Fruit fly (Drosophila melanogaster) whole organism, embryonic: ENCODE results near the gene Rbcn-3B.
A peak's percentile ranks its signal among the peaks of the same experiment; 100 is the strongest.

Source experiments
- CG10147 ChIP-seq: fragments of 200-800 bp; sonication (Bioruptor generic); optimal IDR thresholded peaks from 2 replicates; lab custom pipeline; 2019; ENCODE audit warnings: missing biosample characterization, mild to moderate bottlenecking, missing genetic modification characterization, moderate library complexity
- CG10959 ChIP-seq: fragments of 200-800 bp; sonication (Bioruptor generic); IDR thresholded peaks from 2 replicates; pipeline ENCODE4 v1.3.6; 2022; ENCODE audit warnings: missing biosample characterization, missing genetic modification characterization
- CG11085 ChIP-seq: fragments of 200-800 bp; sonication (Bioruptor generic); IDR thresholded peaks from 2 replicates; pipeline ENCODE4 v1.3.6; 2022; ENCODE audit warnings: missing biosample characterization, missing genetic modification characterization
- CG12744 ChIP-seq: fragments of 200-800 bp; sonication (Bioruptor generic); optimal IDR thresholded peaks from 2 replicates; lab custom pipeline; 2016; ENCODE audit warnings: missing biosample characterization, missing genetic modification characterization
- CG14014 ChIP-seq: fragments of 200-800 bp; sonication (Bioruptor generic); IDR thresholded peaks from 2 replicates; pipeline ENCODE4 v1.3.6; 2022; ENCODE audit warnings: missing biosample characterization, missing genetic modification characterization
- CG16813 ChIP-seq: fragments of 200-800 bp; sonication (Bioruptor generic); IDR thresholded peaks from 3 replicates; pipeline ENCODE4 v1.3.6; 2022; ENCODE audit warnings: missing biosample characterization, missing genetic modification characterization; ENCODE audit not compliant: partially characterized antibody
- CG17385 ChIP-seq: fragments of 200-800 bp; sonication (Bioruptor generic); optimal IDR thresholded peaks from 3 replicates; lab custom pipeline; 2018; ENCODE audit warnings: missing biosample characterization, mild to moderate bottlenecking, missing genetic modification characterization
- CG31388 ChIP-seq: fragments of 200-800 bp; sonication (Bioruptor generic); optimal IDR thresholded peaks from 2 replicates; lab custom pipeline; 2016; ENCODE audit warnings: missing biosample characterization, missing genetic modification characterization
- CG31441 ChIP-seq: fragments of 200-800 bp; sonication (Bioruptor generic); IDR thresholded peaks from 2 replicates; pipeline ENCODE4 v1.3.6; 2022; ENCODE audit warnings: missing biosample characterization, missing genetic modification characterization
- CG34224 ChIP-seq: fragments of 200-800 bp; sonication (Bioruptor generic); IDR thresholded peaks from 3 replicates; pipeline ENCODE4 v1.3.6; 2022; ENCODE audit warnings: missing biosample characterization, missing genetic modification characterization; ENCODE audit not compliant: partially characterized antibody
- CG4404 ChIP-seq: fragments of 200-800 bp; sonication (Bioruptor generic); IDR thresholded peaks from 2 replicates; pipeline ENCODE4 v1.3.6; 2022; ENCODE audit warnings: missing biosample characterization, missing genetic modification characterization
- CG4424 ChIP-seq: fragments of 200-800 bp; sonication (Bioruptor generic); optimal IDR thresholded peaks from 3 replicates; lab custom pipeline; 2016; ENCODE audit warnings: missing biosample characterization, missing genetic modification characterization
- CG4820 ChIP-seq: fragments of 200-800 bp; sonication (Bioruptor generic); optimal IDR thresholded peaks from 3 replicates; lab custom pipeline; 2016; ENCODE audit warnings: missing biosample characterization, missing genetic modification characterization
- CG6689 ChIP-seq: fragments of 200-800 bp; sonication (Bioruptor generic); IDR thresholded peaks from 2 replicates; pipeline ENCODE4 v1.3.6; 2022; ENCODE audit warnings: missing biosample characterization, missing genetic modification characterization
- CG7786 ChIP-seq: fragments of 200-800 bp; sonication (Bioruptor generic); optimal IDR thresholded peaks from 2 replicates; lab custom pipeline; 2016; ENCODE audit warnings: missing biosample characterization, missing genetic modification characterization
- CG9437 ChIP-seq: fragments of 200-800 bp; sonication (Bioruptor generic); optimal IDR thresholded peaks from 2 replicates; lab custom pipeline; 2018; ENCODE audit warnings: missing biosample characterization, mild to moderate bottlenecking, missing genetic modification characterization
- CoRest ChIP-seq: fragments of 200-800 bp; sonication (Bioruptor generic); optimal IDR thresholded peaks from 3 replicates; lab custom pipeline; 2018; ENCODE audit warnings: missing biosample characterization, mild to moderate bottlenecking, missing genetic modification characterization, moderate library complexity
- Dbx ChIP-seq: fragments of 200-800 bp; sonication (Bioruptor generic); IDR thresholded peaks from 3 replicates; pipeline ENCODE4 v1.3.6; 2022; ENCODE audit warnings: missing biosample characterization, missing genetic modification characterization
- Dip3 ChIP-seq: fragments of 200-800 bp; sonication (Bioruptor generic); optimal IDR thresholded peaks from 3 replicates; lab custom pipeline; 2016; ENCODE audit warnings: missing biosample characterization, missing genetic modification characterization
- ERR ChIP-seq: fragments of 200-800 bp; sonication (Bioruptor generic); optimal IDR thresholded peaks from 2 replicates; lab custom pipeline; 2016; ENCODE audit warnings: missing biosample characterization, missing genetic modification characterization
- H2.0 ChIP-seq: fragments of 200-800 bp; sonication (Bioruptor generic); IDR thresholded peaks from 2 replicates; pipeline ENCODE4 v1.3.6; 2022; ENCODE audit warnings: missing biosample characterization, missing genetic modification characterization
- Hmr ChIP-seq: fragments of 200-800 bp; sonication (Bioruptor generic); optimal IDR thresholded peaks from 3 replicates; lab custom pipeline; 2017; ENCODE audit warnings: mild to moderate bottlenecking, missing biosample characterization, missing genetic modification reagents, missing genetic modification characterization
- Max ChIP-seq: fragments of 200-800 bp; sonication (Bioruptor generic); optimal IDR thresholded peaks from 2 replicates; lab custom pipeline; 2016; ENCODE audit warnings: missing biosample characterization, mild to moderate bottlenecking, missing genetic modification characterization
- Med ChIP-seq: fragments of 200-800 bp; sonication (Bioruptor generic); peaks from one replicate; lab custom pipeline; 2016; ENCODE audit warnings: missing biosample characterization, missing genetic modification characterization, mild to moderate bottlenecking, inconsistent platforms, moderate library complexity
- Meics ChIP-seq: fragments of 200-800 bp; sonication (Bioruptor generic); optimal IDR thresholded peaks from 2 replicates; lab custom pipeline; 2017; ENCODE audit warnings: missing biosample characterization, mild to moderate bottlenecking, missing genetic modification characterization
- Optix ChIP-seq: fragments of 200-800 bp; sonication (Bioruptor generic); IDR thresholded peaks from 3 replicates; pipeline ENCODE4 v1.3.6; 2022; ENCODE audit warnings: missing biosample characterization, missing genetic modification characterization
- Ptx1 ChIP-seq: fragments of 200-800 bp; sonication (Bioruptor generic); IDR thresholded peaks from 2 replicates; pipeline ENCODE4 v1.3.6; 2022; ENCODE audit warnings: missing biosample characterization, missing genetic modification characterization
- Xrp1 ChIP-seq: fragments of 200-800 bp; sonication (Bioruptor generic); IDR thresholded peaks from 2 replicates; pipeline ENCODE4 v1.3.6; 2022; ENCODE audit warnings: missing biosample characterization, missing genetic modification characterization
- YL-1 ChIP-seq: fragments of 200-800 bp; sonication (Bioruptor generic); optimal IDR thresholded peaks from 3 replicates; lab custom pipeline; 2017; ENCODE audit warnings: missing biosample characterization, mild to moderate bottlenecking, missing genetic modification characterization
- bbx ChIP-seq: fragments of 200-800 bp; sonication (Bioruptor generic); IDR thresholded peaks from 2 replicates; pipeline ENCODE4 v1.3.6; 2022; ENCODE audit warnings: missing biosample characterization, missing genetic modification characterization; ENCODE audit not compliant: partially characterized antibody
- bcd ChIP-seq: fragments of 200-800 bp; sonication (Bioruptor generic); optimal IDR thresholded peaks from 2 replicates; lab custom pipeline; 2017; ENCODE audit warnings: missing biosample characterization, mild to moderate bottlenecking, missing genetic modification characterization
- cas ChIP-seq: fragments of 200-800 bp; sonication (Bioruptor generic); IDR thresholded peaks from 2 replicates; pipeline ENCODE4 v1.3.6; 2022; ENCODE audit warnings: missing biosample characterization, missing genetic modification characterization
- chif ChIP-seq, 2 experiments: fragments of 200-800 bp; sonication (Bioruptor generic); optimal IDR thresholded peaks; 3 replicates each; lab custom pipeline; 2016; ENCODE audit warnings: missing biosample characterization in 2 of 2, missing genetic modification characterization in 2 of 2
- crp ChIP-seq, 2 experiments: fragments of 200-800 bp; sonication (Bioruptor generic); optimal IDR thresholded peaks; 2 replicates in 1 of 2; 3 replicates in 1 of 2; lab custom pipeline; 2017; ENCODE audit warnings: missing biosample characterization in 2 of 2, missing genetic modification characterization in 2 of 2, mild to moderate bottlenecking in 1 of 2, moderate library complexity in 1 of 2
- en ChIP-seq: fragments of 200-800 bp; sonication (Bioruptor generic); optimal IDR thresholded peaks from 2 replicates; lab custom pipeline; 2016; ENCODE audit warnings: missing biosample characterization, missing genetic modification characterization
- gfzf ChIP-seq: fragments of 200-800 bp; sonication (Bioruptor generic); optimal IDR thresholded peaks from 2 replicates; lab custom pipeline; 2016; ENCODE audit warnings: missing biosample characterization, mild to moderate bottlenecking, missing genetic modification characterization, moderate library complexity
- h ChIP-seq: fragments of >200 bp; optimal IDR thresholded peaks from 2 replicates; lab custom pipeline; 2017
- ind ChIP-seq: fragments of 200-800 bp; sonication (Bioruptor generic); optimal IDR thresholded peaks from 3 replicates; lab custom pipeline; 2016; ENCODE audit warnings: missing biosample characterization, missing genetic modification characterization
- inv ChIP-seq: fragments of 200-800 bp; sonication (Bioruptor generic); IDR thresholded peaks from 2 replicates; pipeline ENCODE4 v1.3.6; 2022; ENCODE audit warnings: missing biosample characterization, missing genetic modification characterization; ENCODE audit not compliant: partially characterized antibody
- lbe ChIP-seq: fragments of 200-800 bp; sonication (Bioruptor generic); optimal IDR thresholded peaks from 2 replicates; lab custom pipeline; 2016; ENCODE audit warnings: missing biosample characterization, mild to moderate bottlenecking, missing genetic modification characterization
- lilli ChIP-seq: fragments of 200-800 bp; sonication (Bioruptor generic); optimal IDR thresholded peaks from 3 replicates; lab custom pipeline; 2016; ENCODE audit warnings: missing biosample characterization, missing genetic modification characterization
- pnt ChIP-seq: fragments of 200-800 bp; sonication (Bioruptor generic); optimal IDR thresholded peaks from 3 replicates; lab custom pipeline; 2016; ENCODE audit warnings: missing biosample characterization, missing genetic modification characterization
- row ChIP-seq: fragments of 200-800 bp; sonication (Bioruptor generic); IDR thresholded peaks from 3 replicates; pipeline ENCODE4 v1.3.6; 2022; ENCODE audit warnings: missing biosample characterization, missing genetic modification characterization
- schlank ChIP-seq: fragments of 200-800 bp; sonication (Bioruptor generic); optimal IDR thresholded peaks from 2 replicates; lab custom pipeline; 2018; ENCODE audit warnings: missing biosample characterization, mild to moderate bottlenecking, missing genetic modification characterization
- sug ChIP-seq: fragments of 200-800 bp; optimal IDR thresholded peaks from 2 replicates; lab custom pipeline; 2019; ENCODE audit warnings: missing biosample characterization, mild to moderate bottlenecking, missing genetic modification characterization, moderate library complexity
- toy ChIP-seq: fragments of 200-800 bp; sonication (Bioruptor generic); IDR thresholded peaks from 2 replicates; pipeline ENCODE4 v1.3.6; 2022; ENCODE audit warnings: missing biosample characterization, missing genetic modification characterization
- trh ChIP-seq: fragments of 200-800 bp; sonication (Bioruptor generic); optimal IDR thresholded peaks from 2 replicates; lab custom pipeline; 2016; ENCODE audit warnings: missing biosample characterization, missing genetic modification characterization
- vnd ChIP-seq: fragments of 200-800 bp; sonication (Bioruptor generic); IDR thresholded peaks from 3 replicates; pipeline ENCODE4 v1.3.6; 2022; ENCODE audit warnings: missing biosample characterization, missing genetic modification characterization; ENCODE audit not compliant: partially characterized antibody
- wek ChIP-seq: fragments of 200-800 bp; sonication (Bioruptor generic); optimal IDR thresholded peaks from 3 replicates; lab custom pipeline; 2018; ENCODE audit warnings: missing biosample characterization, mild to moderate bottlenecking, missing genetic modification characterization, moderate library complexity
- zen ChIP-seq: fragments of 200-800 bp; sonication (Bioruptor generic); optimal IDR thresholded peaks from 3 replicates; lab custom pipeline; 2018; ENCODE audit warnings: missing biosample characterization, mild to moderate bottlenecking, missing genetic modification characterization, moderate library complexity

Gene Rbcn-3B

DNA sequence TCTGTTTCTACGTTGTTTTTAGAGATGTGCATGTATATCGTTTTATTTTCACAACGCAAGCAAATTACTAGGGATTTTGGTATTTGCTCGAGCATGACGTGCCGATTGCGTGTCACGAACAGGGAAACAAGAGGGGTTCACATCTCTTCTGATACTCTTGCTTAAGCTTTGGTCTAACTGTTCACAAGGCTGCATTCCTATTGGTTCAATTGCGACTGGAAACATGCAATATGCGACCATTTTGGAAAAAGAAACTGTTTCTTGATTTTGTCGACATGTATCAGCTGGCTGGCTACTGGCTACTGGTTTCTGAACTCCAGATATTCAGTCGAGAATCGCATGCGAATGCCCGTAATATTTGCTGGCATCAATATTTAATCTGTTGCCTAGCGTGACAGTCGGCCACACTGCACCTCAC, 28.6 kb upstream of the Rbcn-3B start, which contains the start of gene Coa8 (continued):
- TF ChIP-seq Dip3 (GFP tag; lab: Kevin White, UChicago) (peak; percentile 33), Med (GFP tag; lab: Kevin White, UChicago) (peak; percentile 89), Dbx (GFP tag; lab: Robert Waterston, UW) (peak; percentile 62; the same call in 1 of the 3 replicates), trh (GFP tag; lab: Kevin White, UChicago) (no peak), CG31441 (GFP tag; lab: Robert Waterston, UW) (0 out of 2 replicates have a peak, but pooled peaks have one; percentile 4), toy (GFP tag; lab: Robert Waterston, UW) (no peak), bbx (peak; percentile 7; the same call in 1 of the 2 replicates), zen (tag; lab: Kevin White, UChicago) (peak; percentile 10), CG31388 (GFP tag; lab: Kevin White, UChicago) (no peak), lilli (peak; percentile 53), pnt (GFP tag; lab: Kevin White, UChicago) (peak; percentile 12), en (GFP tag; lab: Kevin White, UChicago) (no peak), CG7786 (peak; percentile 22), CG4820 (GFP tag; lab: Kevin White, UChicago) (no peak), chif (GFP tag; optimal IDR thresholded peaks at IDR 0.05; lab: Kevin White, UChicago) (peak in 1 of 2 experiments; percentile 5), sug (tag; lab: Kevin White, UChicago) (peak; percentile 33), ERR (peak; percentile 23), Meics (GFP tag; lab: Kevin White, UChicago) (peak; percentile 38), CG12744 (no peak), vnd (GFP tag; lab: Robert Waterston, UW) (peak; percentile 50), CG10959 (0 out of 2 replicates have a peak, but pooled peaks have one; percentile 9), Max (peak; percentile 12), CG9437 (GFP tag; lab: Kevin White, UChicago) (peak; percentile 11), CG34224 (GFP tag; lab: Robert Waterston, UW) (peak; percentile 12; the same call in 2 of the 3 replicates), CG11085 (GFP tag; lab: Robert Waterston, UW) (0 out of 2 replicates have a peak, but pooled peaks have one; percentile 14), schlank (tag; lab: Kevin White, UChicago) (no peak), YL-1 (GFP tag; lab: Kevin White, UChicago) (peak; percentile 10), H2.0 (GFP tag; lab: Robert Waterston, UW) (0 out of 2 replicates have a peak, but pooled peaks have one; percentile 18), CG4404 (GFP tag; lab: Robert Waterston, UW) (peak; percentile 33; the same call in 1 of the 2 replicates), Hmr (GFP tag; lab: Kevin White, UChicago) (peak; percentile 28), ind (GFP tag; lab: Kevin White, UChicago) (peak; percentile 56), Ptx1 (GFP tag; lab: Robert Waterston, UW) (peak; percentile 59), CG6689 (GFP tag; lab: Robert Waterston, UW) (peak; percentile 25; the same call in 1 of the 2 replicates), row (peak; percentile 83), crp (GFP tag; optimal IDR thresholded peaks at IDR 0.05; lab: Kevin White, UChicago) (peak in 1 of 2 experiments; percentile 53), lbe (GFP tag; lab: Kevin White, UChicago) (no peak), h (lab: Kevin White, UChicago) (no peak), bcd (peak; percentile 37), cas (GFP tag; lab: Robert Waterston, UW) (no peak), CG17385 (peak; percentile 31), CG16813 (peak; percentile 42), Xrp1 (GFP tag; lab: Robert Waterston, UW) (peak; percentile 44), CG14014 (GFP tag; lab: Robert Waterston, UW) (0 out of 2 replicates have a peak, but pooled peaks have one; percentile 30), wek (peak; percentile 91), CoRest (tag; lab: Kevin White, UChicago) (peak; percentile 25), CG10147 (peak; percentile 3), inv (GFP tag; lab: Robert Waterston, UW) (peak; percentile 37), CG4424 (peak; percentile 4), Optix (0 out of 3 replicates have a peak, but pooled peaks have one; percentile 25), gfzf (GFP tag; lab: Kevin White, UChicago) (peak; percentile 69)
